Fruit fly (Drosophila melanogaster) whole organism, embryonic: Measurements from ENCODE around the gene CG32106.

ENCODE experiments used
- Ada2b ChIP-seq: fragments of 200-800 bp; sonication (Bioruptor generic); IDR thresholded peaks from 2 replicates; pipeline ENCODE4 v1.3.6; 2022; ENCODE audit warnings: missing biosample characterization, missing genetic modification characterization
- Atf3 ChIP-seq: fragments of 200-800 bp; sonication (Bioruptor generic); optimal IDR thresholded peaks from 3 replicates; lab custom pipeline; 2016; ENCODE audit warnings: missing biosample characterization, missing genetic modification characterization
- CG10274 ChIP-seq: fragments of 200-800 bp; sonication (Bioruptor generic); optimal IDR thresholded peaks from 3 replicates; lab custom pipeline; 2017; ENCODE audit warnings: missing biosample characterization, mild to moderate bottlenecking, missing genetic modification characterization
- CG10366 ChIP-seq: fragments of 200-800 bp; sonication (Bioruptor generic); IDR thresholded peaks from 2 replicates; pipeline ENCODE4 v1.3.6; 2022; ENCODE audit warnings: missing biosample characterization, missing genetic modification characterization
- CG15269 ChIP-seq: fragments of 200-800 bp; sonication (Bioruptor generic); optimal IDR thresholded peaks from 2 replicates; lab custom pipeline; 2018; ENCODE audit warnings: missing biosample characterization, mild to moderate bottlenecking, missing genetic modification characterization, moderate library complexity
- CG17385 ChIP-seq: fragments of 200-800 bp; sonication (Bioruptor generic); optimal IDR thresholded peaks from 3 replicates; lab custom pipeline; 2018; ENCODE audit warnings: missing biosample characterization, mild to moderate bottlenecking, missing genetic modification characterization
- CG1832 ChIP-seq: fragments of 200-800 bp; sonication (Bioruptor generic); optimal IDR thresholded peaks from 2 replicates; lab custom pipeline; 2017; ENCODE audit warnings: missing biosample characterization, mild to moderate bottlenecking, missing genetic modification characterization, inconsistent platforms
- CG18764 ChIP-seq: fragments of 200-800 bp; sonication (Bioruptor generic); optimal IDR thresholded peaks from 3 replicates; lab custom pipeline; 2016; ENCODE audit warnings: missing biosample characterization, missing genetic modification characterization
- CG30020 ChIP-seq: fragments of 200-800 bp; optimal IDR thresholded peaks from 2 replicates; lab custom pipeline; 2019; ENCODE audit warnings: missing biosample characterization, mild to moderate bottlenecking, missing genetic modification characterization, moderate library complexity
- CG31365 ChIP-seq: fragments of 200-800 bp; sonication (Bioruptor generic); optimal IDR thresholded peaks from 2 replicates; lab custom pipeline; 2018; ENCODE audit warnings: missing biosample characterization, mild to moderate bottlenecking, missing genetic modification characterization
- CG6254 ChIP-seq: fragments of 200-800 bp; sonication (Bioruptor generic); optimal IDR thresholded peaks from 3 replicates; lab custom pipeline; 2017; ENCODE audit warnings: mild to moderate bottlenecking, missing biosample characterization, missing genetic modification reagents, missing genetic modification characterization
- CG7786 ChIP-seq: fragments of 200-800 bp; sonication (Bioruptor generic); optimal IDR thresholded peaks from 2 replicates; lab custom pipeline; 2016; ENCODE audit warnings: missing biosample characterization, missing genetic modification characterization
- CG9797 ChIP-seq: fragments of 200-800 bp; sonication (Bioruptor generic); optimal IDR thresholded peaks from 3 replicates; lab custom pipeline; 2018; ENCODE audit warnings: missing biosample characterization, mild to moderate bottlenecking, missing genetic modification characterization
- Dfd ChIP-seq, 2 experiments: fragments of >200 bp; optimal IDR thresholded peaks; 2 replicates each; lab custom pipeline; 2017; ENCODE audit warnings: missing biosample characterization in 2 of 2, missing genetic modification characterization in 2 of 2
- E2f2 ChIP-seq: fragments of 200-800 bp; sonication (Bioruptor generic); IDR thresholded peaks from 2 replicates; pipeline ENCODE4 v1.3.6; 2022; ENCODE audit warnings: missing biosample characterization, missing genetic modification characterization
- Gug ChIP-seq: fragments of 200-800 bp; sonication (Bioruptor generic); IDR thresholded peaks from 4 replicates; pipeline ENCODE4 v1.3.6; 2022; ENCODE audit warnings: missing biosample characterization, missing genetic modification characterization
- HLH3B ChIP-seq: fragments of 200-800 bp; sonication (Bioruptor generic); IDR thresholded peaks from 2 replicates; pipeline ENCODE4 v1.3.6; 2022; ENCODE audit warnings: missing biosample characterization, missing genetic modification characterization
- Hey ChIP-seq: fragments of 200-800 bp; sonication (Bioruptor generic); optimal IDR thresholded peaks from 3 replicates; lab custom pipeline; 2018; ENCODE audit warnings: missing biosample characterization, mild to moderate bottlenecking, missing genetic modification characterization
- Kr ChIP-seq: fragments of 200-800 bp; sonication (Bioruptor generic); optimal IDR thresholded peaks from 2 replicates; lab custom pipeline; 2017; ENCODE audit warnings: missing biosample characterization, mild to moderate bottlenecking, missing genetic modification characterization
- Med ChIP-seq: fragments of 200-800 bp; sonication (Bioruptor generic); peaks from one replicate; lab custom pipeline; 2016; ENCODE audit warnings: missing biosample characterization, missing genetic modification characterization, mild to moderate bottlenecking, inconsistent platforms, moderate library complexity
- Meics ChIP-seq: fragments of 200-800 bp; sonication (Bioruptor generic); optimal IDR thresholded peaks from 2 replicates; lab custom pipeline; 2017; ENCODE audit warnings: missing biosample characterization, mild to moderate bottlenecking, missing genetic modification characterization
- Oli ChIP-seq: fragments of 200-800 bp; sonication (Bioruptor generic); optimal IDR thresholded peaks from 2 replicates; lab custom pipeline; 2018; ENCODE audit warnings: missing biosample characterization, mild to moderate bottlenecking, missing genetic modification characterization, moderate library complexity
- Scr ChIP-seq: fragments of 200-800 bp; sonication (Bioruptor generic); IDR thresholded peaks from 2 replicates; pipeline ENCODE4 v1.3.6; 2022; ENCODE audit warnings: missing biosample characterization, missing genetic modification characterization; ENCODE audit not compliant: partially characterized antibody
- al ChIP-seq: fragments of 200-800 bp; sonication (Bioruptor generic); IDR thresholded peaks from 2 replicates; pipeline ENCODE4 v1.3.6; 2022; ENCODE audit warnings: missing biosample characterization, missing genetic modification characterization
- bab2 ChIP-seq: fragments of 200-800 bp; sonication (Bioruptor generic); optimal IDR thresholded peaks from 2 replicates; lab custom pipeline; 2016; ENCODE audit warnings: missing biosample characterization, missing genetic modification characterization
- bigmax ChIP-seq: fragments of 200-800 bp; sonication (Bioruptor generic); optimal IDR thresholded peaks from 2 replicates; lab custom pipeline; 2018; ENCODE audit warnings: missing biosample characterization, mild to moderate bottlenecking, missing genetic modification characterization
- bsh ChIP-seq, 2 experiments: fragments of 200-800 bp; sonication (Bioruptor generic); optimal IDR thresholded peaks; 2 replicates each; lab custom pipeline; 2017 to 2018; ENCODE audit warnings: mild to moderate bottlenecking in 2 of 2, missing biosample characterization in 2 of 2, missing genetic modification characterization in 2 of 2, moderate library complexity in 1 of 2
- chinmo ChIP-seq: fragments of 200-800 bp; sonication (Bioruptor generic); IDR thresholded peaks from 4 replicates; pipeline ENCODE4 v1.3.6; 2022; ENCODE audit warnings: missing biosample characterization, missing genetic modification characterization; ENCODE audit not compliant: partially characterized antibody
- crol ChIP-seq: fragments of 200-800 bp; sonication (Bioruptor generic); IDR thresholded peaks from 2 replicates; pipeline ENCODE4 v1.3.6; 2022; ENCODE audit warnings: missing biosample characterization, missing genetic modification characterization
- dmrt99B ChIP-seq: fragments of 200-800 bp; sonication (Bioruptor generic); optimal IDR thresholded peaks from 2 replicates; lab custom pipeline; 2018; ENCODE audit warnings: missing biosample characterization, mild to moderate bottlenecking, missing genetic modification characterization, moderate library complexity
- dpn ChIP-seq, 2 experiments: fragments of 200-800 bp; sonication (Bioruptor generic); optimal IDR thresholded peaks; 3 replicates each; lab custom pipeline; 2016; ENCODE audit warnings: missing biosample characterization in 2 of 2, missing genetic modification characterization in 2 of 2
- en ChIP-seq: fragments of 200-800 bp; sonication (Bioruptor generic); optimal IDR thresholded peaks from 2 replicates; lab custom pipeline; 2016; ENCODE audit warnings: missing biosample characterization, missing genetic modification characterization
- fd102C ChIP-seq: fragments of 200-800 bp; sonication (Bioruptor generic); optimal IDR thresholded peaks from 2 replicates; lab custom pipeline; 2018; ENCODE audit warnings: missing biosample characterization, mild to moderate bottlenecking, missing genetic modification characterization, moderate library complexity
- gsb-n ChIP-seq: fragments of 200-800 bp; sonication (Bioruptor generic); optimal IDR thresholded peaks from 3 replicates; lab custom pipeline; 2018; ENCODE audit warnings: missing biosample characterization, mild to moderate bottlenecking, missing genetic modification characterization
- hkb ChIP-seq, 2 experiments: fragments of 200-800 bp in 1 of 2; fragments of >200 bp in 1 of 2; sonication (Bioruptor generic) in 1 of 2; IDR thresholded peaks in 1 of 2; optimal IDR thresholded peaks in 1 of 2; 2 replicates each; pipeline versions ENCODE4 v1.3.6 to Lab custom; 2017 to 2022; ENCODE audit warnings: missing biosample characterization in 1 of 2, missing genetic modification characterization in 1 of 2
- ind ChIP-seq: fragments of 200-800 bp; sonication (Bioruptor generic); optimal IDR thresholded peaks from 3 replicates; lab custom pipeline; 2016; ENCODE audit warnings: missing biosample characterization, missing genetic modification characterization
- lola ChIP-seq, 3 experiments: fragments of >200 bp in 2 of 3; fragments of 200-800 bp in 1 of 3; sonication (Bioruptor generic) in 1 of 3; optimal IDR thresholded peaks; 2 replicates each; lab custom pipeline; 2017 to 2019; ENCODE audit warnings: missing biosample characterization in 3 of 3, missing genetic modification characterization in 3 of 3, mild to moderate bottlenecking in 1 of 3, moderate library complexity in 1 of 3
- mirr ChIP-seq: fragments of 200-800 bp; sonication (Bioruptor generic); optimal IDR thresholded peaks from 3 replicates; lab custom pipeline; 2018; ENCODE audit warnings: missing biosample characterization, mild to moderate bottlenecking, missing genetic modification characterization
- oc ChIP-seq: fragments of 200-800 bp; sonication (Bioruptor generic); optimal IDR thresholded peaks from 2 replicates; lab custom pipeline; 2018; ENCODE audit warnings: missing biosample characterization, mild to moderate bottlenecking, missing genetic modification characterization, moderate library complexity
- ro ChIP-seq: fragments of 200-800 bp; sonication (Bioruptor generic); IDR thresholded peaks from 2 replicates; pipeline ENCODE4 v1.3.6; 2022; ENCODE audit warnings: missing biosample characterization, missing genetic modification characterization
- sd ChIP-seq: fragments of 200-800 bp; sonication (Bioruptor generic); optimal IDR thresholded peaks from 3 replicates; lab custom pipeline; 2018; ENCODE audit warnings: missing biosample characterization, mild to moderate bottlenecking, missing genetic modification characterization, moderate library complexity
- sim ChIP-seq: fragments of 200-800 bp; sonication (Bioruptor generic); IDR thresholded peaks from 2 replicates; pipeline ENCODE4 v1.3.6; 2022; ENCODE audit warnings: missing biosample characterization, missing genetic modification characterization
- slbo ChIP-seq: fragments of 200-800 bp; sonication (Bioruptor generic); IDR thresholded peaks from 2 replicates; pipeline ENCODE4 v1.3.6; 2022; ENCODE audit warnings: missing biosample characterization, missing genetic modification characterization
- sug ChIP-seq: fragments of 200-800 bp; optimal IDR thresholded peaks from 2 replicates; lab custom pipeline; 2019; ENCODE audit warnings: missing biosample characterization, mild to moderate bottlenecking, missing genetic modification characterization, moderate library complexity
- tll ChIP-seq, 2 experiments: fragments of 200-800 bp in 1 of 2; fragments of >200 bp in 1 of 2; sonication (Bioruptor generic) in 1 of 2; optimal IDR thresholded peaks; 2 replicates each; lab custom pipeline; 2017 to 2019; ENCODE audit warnings: missing biosample characterization in 2 of 2, missing genetic modification characterization in 2 of 2, mild to moderate bottlenecking in 1 of 2, moderate library complexity in 1 of 2
- twi ChIP-seq: fragments of 200-800 bp; optimal IDR thresholded peaks from 2 replicates; lab custom pipeline; 2019; ENCODE audit warnings: missing biosample characterization, mild to moderate bottlenecking, missing genetic modification characterization, moderate library complexity
- wor ChIP-seq: fragments of 200-800 bp; sonication (Bioruptor generic); IDR thresholded peaks from 2 replicates; pipeline ENCODE4 v1.3.6; 2022; ENCODE audit warnings: missing biosample characterization, missing genetic modification characterization

CG32106 gene

dm6 chr3L:12729601-12730000 is 48.9 kb downstream of the CG32106 start:
- TF ChIP-seq oc (tag; lab: Kevin White, UChicago) (peak; percentile 8), tll (GFP tag; optimal IDR thresholded peaks at IDR 0.05; lab: Kevin White, UChicago) (peak in 1 of 2 experiments; percentile 90), Hey (tag; lab: Kevin White, UChicago) (peak; percentile 97), en (GFP tag; lab: Kevin White, UChicago) (no peak), chinmo (0 out of 4 replicates have a peak, but pooled peaks have one; percentile 19), sim (GFP tag; lab: Robert Waterston, UW) (no peak)

dm6 chr3L:12727212-12727611 is 51.3 kb downstream of the CG32106 start:
- TF ChIP-seq twi (tag; lab: Kevin White, UChicago), result peak; percentile 19
- TF ChIP-seq Dfd (GFP tag; optimal IDR thresholded peaks at IDR 0.05; lab: Kevin White, UChicago), result no peak
- peak; percentile 8 for TF ChIP-seq mirr
- TF ChIP-seq Oli, result no peak
- TF ChIP-seq Scr (GFP tag; lab: Robert Waterston, UW), result no peak
- no peak for TF ChIP-seq CG18764 (GFP tag; lab: Kevin White, UChicago)
- TF ChIP-seq Gug (GFP tag; lab: Robert Waterston, UW), result no peak
- no peak for TF ChIP-seq al (GFP tag; lab: Robert Waterston, UW)
- TF ChIP-seq Kr (GFP tag; lab: Kevin White, UChicago), result peak; percentile 37
- TF ChIP-seq oc (tag; lab: Kevin White, UChicago), result peak; percentile 8
- TF ChIP-seq Meics (GFP tag; lab: Kevin White, UChicago), result no peak
- peak; percentile 66 for TF ChIP-seq gsb-n (tag; lab: Kevin White, UChicago)
- TF ChIP-seq Atf3 (GFP tag; lab: Kevin White, UChicago), result no peak
- TF ChIP-seq sug (tag; lab: Kevin White, UChicago), result no peak
- TF ChIP-seq Hey (tag; lab: Kevin White, UChicago), result peak; percentile 82
- no peak for TF ChIP-seq fd102C (GFP tag; lab: Kevin White, UChicago)
- peak; percentile 57; the same call in 1 of the 2 replicates for TF ChIP-seq crol (GFP tag; lab: Robert Waterston, UW)

- TF ChIP-seq CG7786 (GFP tag; lab: Kevin White, UChicago) (no peak), slbo (GFP tag; lab: Robert Waterston, UW) (no peak), wor (GFP tag; lab: Robert Waterston, UW) (no peak), bsh (GFP tag; optimal IDR thresholded peaks at IDR 0.05; lab: Kevin White, UChicago) (peak in 1 of 2 experiments; percentile 38), dmrt99B (no peak), CG15269 (tag; lab: Kevin White, UChicago) (no peak), bab2 (GFP tag; lab: Kevin White, UChicago) (peak; percentile 19), E2f2 (GFP tag; lab: Robert Waterston, UW) (peak; percentile 8; the same call in 1 of the 2 replicates), hkb (optimal IDR thresholded peaks at IDR 0.05; lab: Kevin White, UChicago) (no peak), hkb (GFP tag; IDR thresholded peaks at IDR 0.05; lab: Robert Waterston, UW) (peak; percentile 41; the same call in 1 of the 2 replicates), ro (GFP tag; lab: Robert Waterston, UW) (0 out of 2 replicates have a peak, but pooled peaks have one; percentile 6), ind (GFP tag; lab: Kevin White, UChicago) (no peak), Med (peak; percentile 64), lola (GFP tag; optimal IDR thresholded peaks at IDR 0.05; lab: Kevin White, UChicago) (peak in 1 of 3 experiments; percentile 4), CG1832 (GFP tag; lab: Kevin White, UChicago) (no peak), sd (tag; lab: Kevin White, UChicago) (no peak), CG10274 (GFP tag; lab: Kevin White, UChicago) (no peak), dpn (GFP tag; optimal IDR thresholded peaks at IDR 0.05; lab: Kevin White, UChicago) (no peak), CG17385 (GFP tag; lab: Kevin White, UChicago) (no peak), CG6254 (GFP tag; lab: Kevin White, UChicago) (peak; percentile 25), CG10366 (no peak), CG31365 (no peak), HLH3B (GFP tag; lab: Robert Waterston, UW) (0 out of 2 replicates have a peak, but pooled peaks have one; percentile 19), CG9797 (no peak), Ada2b (GFP tag; lab: Robert Waterston, UW) (peak; percentile 42; the same call in 1 of the 2 replicates), bigmax (GFP tag; lab: Kevin White, UChicago) (no peak), CG30020 (tag; lab: Kevin White, UChicago) (no peak)
Observed at dm6 chr3L:12725749-12726148, 52.8 kb downstream of the CG32106 start.
